Worm (Caenorhabditis elegans) whole organism, L3 larva: ENCODE data around the gene Y75B8A.6.

Experiments used
- aly-2 ChIP-seq: fragments of 150-350 bp; optimal IDR thresholded peaks from 2 replicates; lab custom pipeline; 2014; ENCODE audit warnings: missing biosample characterization, missing genetic modification characterization
- elt-1 ChIP-seq: fragments of 150-350 bp; optimal IDR thresholded peaks from 2 replicates; lab custom pipeline; 2014; ENCODE audit warnings: missing biosample characterization, missing genetic modification characterization
- lin-15B ChIP-seq: fragments of 150-350 bp; optimal IDR thresholded peaks from 2 replicates; lab custom pipeline; 2014; ENCODE audit warnings: missing biosample characterization, missing genetic modification characterization
- lin-39 ChIP-seq: fragments of 150-350 bp; optimal IDR thresholded peaks from 2 replicates; lab custom pipeline; 2018; ENCODE audit warnings: missing biosample characterization, missing genetic modification reagents, missing genetic modification characterization
- mml-1 ChIP-seq: fragments of 150-350 bp; sonication (generic microtip); optimal IDR thresholded peaks from 3 replicates; lab custom pipeline; 2014; ENCODE audit warnings: missing biosample characterization, missing genetic modification characterization
- nhr-11 ChIP-seq: fragments of 150-350 bp; optimal IDR thresholded peaks from 2 replicates; lab custom pipeline; 2014; ENCODE audit warnings: missing biosample characterization, missing genetic modification characterization
- nhr-12 ChIP-seq: fragments of 150-350 bp; optimal IDR thresholded peaks from 2 replicates; lab custom pipeline; 2014; ENCODE audit warnings: missing biosample characterization, missing genetic modification characterization
- nhr-23 ChIP-seq: fragments of 150-350 bp; optimal IDR thresholded peaks from 2 replicates; lab custom pipeline; 2014; ENCODE audit warnings: missing biosample characterization, missing genetic modification reagents, missing genetic modification characterization
- nhr-77 ChIP-seq: fragments of 150-350 bp; optimal IDR thresholded peaks from 2 replicates; lab custom pipeline; 2014; ENCODE audit warnings: missing biosample characterization, missing genetic modification characterization
- pha-4 ChIP-seq: fragments of 150-350 bp; optimal IDR thresholded peaks from 2 replicates; lab custom pipeline; 2014; ENCODE audit warnings: missing biosample characterization, missing genetic modification reagents, missing genetic modification characterization
- unc-62 ChIP-seq: fragments of 150-350 bp; sonication (generic microtip); optimal IDR thresholded peaks from 4 replicates; lab custom pipeline; 2014; ENCODE audit warnings: missing biosample characterization, missing genetic modification reagents, missing genetic modification characterization
- zag-1 ChIP-seq: fragments of 150-350 bp; optimal IDR thresholded peaks from 2 replicates; lab custom pipeline; 2014; ENCODE audit warnings: missing biosample characterization, missing genetic modification characterization

- TF ChIP-seq nhr-23 (tag; lab: Kevin White, UChicago) (no peak), mml-1 (tag; lab: Kevin White, UChicago) (no peak), lin-39 (no peak), nhr-77 (tag; lab: Kevin White, UChicago) (no peak), zag-1 (no peak), lin-15B (tag; lab: Kevin White, UChicago) (no peak), unc-62 (GFP tag; lab: Kevin White, UChicago) (no peak), nhr-11 (tag; lab: Kevin White, UChicago) (no peak), nhr-12 (tag; lab: Kevin White, UChicago) (no peak), aly-2 (tag; lab: Kevin White, UChicago) (no peak), pha-4 (tag; lab: Kevin White, UChicago) (no peak), elt-1 (tag; lab: Kevin White, UChicago) (no peak)
Measured at ce11 chrIII:12084216-12084615, 45.9 kb downstream of the Y75B8A.6 start, which contains the start of gene nob-1.
